Fruit fly (Drosophila melanogaster) whole organism, wandering third instar larva: ENCODE data around the gene Ada2a.

Experiments
- Abd-B ChIP-seq: fragments of >200 bp; optimal IDR thresholded peaks from 2 replicates; lab custom pipeline; 2017; ENCODE audit warnings: missing biosample characterization, missing genetic modification characterization
- CG32264 ChIP-seq: fragments of 200-800 bp; sonication (Bioruptor generic); optimal IDR thresholded peaks from 2 replicates; lab custom pipeline; 2016; ENCODE audit warnings: missing biosample characterization, missing genetic modification characterization
- CrebA ChIP-seq: fragments of 200-800 bp; sonication (Bioruptor generic); optimal IDR thresholded peaks from 2 replicates; lab custom pipeline; 2016; ENCODE audit warnings: missing biosample characterization, mild to moderate bottlenecking, missing genetic modification characterization, borderline replicate concordance
- Hnf4 ChIP-seq: fragments of 200-800 bp; sonication (Bioruptor generic); optimal IDR thresholded peaks from 2 replicates; lab custom pipeline; 2016; ENCODE audit warnings: missing biosample characterization, mild to moderate bottlenecking, missing genetic modification characterization
- Hr78 ChIP-seq: fragments of >200 bp; optimal IDR thresholded peaks from 2 replicates; lab custom pipeline; 2017; ENCODE audit warnings: missing biosample characterization, missing genetic modification characterization
- Mio ChIP-seq: sonication (Bioruptor generic); optimal IDR thresholded peaks from 2 replicates; lab custom pipeline; 2016; ENCODE audit warnings: missing biosample characterization, missing genetic modification characterization
- Myc ChIP-seq: fragments of >200 bp; optimal IDR thresholded peaks from 2 replicates; lab custom pipeline; 2017
- Vsx2 ChIP-seq: fragments of 200-300, 225-300 bp; sonication (Bioruptor generic); optimal IDR thresholded peaks from 2 replicates; lab custom pipeline; 2018; ENCODE audit warnings: missing biosample characterization, missing genetic modification characterization; ENCODE audit not compliant: partially characterized antibody
- br ChIP-seq: fragments of 200-800 bp; sonication (Bioruptor generic); optimal IDR thresholded peaks from 2 replicates; lab custom pipeline; 2016; ENCODE audit warnings: missing biosample characterization, missing genetic modification characterization
- dsf ChIP-seq: sonication (Bioruptor generic); optimal IDR thresholded peaks from 2 replicates; lab custom pipeline; 2016; ENCODE audit warnings: missing biosample characterization, missing genetic modification characterization, borderline replicate concordance
- jim ChIP-seq: fragments of 175-275, 200-325 bp; sonication (Bioruptor generic); optimal IDR thresholded peaks from 2 replicates; lab custom pipeline; 2016; ENCODE audit warnings: missing biosample characterization, mild to moderate bottlenecking, missing genetic modification characterization
- sv ChIP-seq: fragments of 200-800 bp; sonication (Bioruptor generic); optimal IDR thresholded peaks from 3 replicates; lab custom pipeline; 2016; ENCODE audit warnings: missing biosample characterization, missing genetic modification characterization
- usp ChIP-seq: fragments of >200 bp; optimal IDR thresholded peaks from 2 replicates; lab custom pipeline; 2017; ENCODE audit warnings: missing biosample characterization, missing genetic modification characterization

DNA sequence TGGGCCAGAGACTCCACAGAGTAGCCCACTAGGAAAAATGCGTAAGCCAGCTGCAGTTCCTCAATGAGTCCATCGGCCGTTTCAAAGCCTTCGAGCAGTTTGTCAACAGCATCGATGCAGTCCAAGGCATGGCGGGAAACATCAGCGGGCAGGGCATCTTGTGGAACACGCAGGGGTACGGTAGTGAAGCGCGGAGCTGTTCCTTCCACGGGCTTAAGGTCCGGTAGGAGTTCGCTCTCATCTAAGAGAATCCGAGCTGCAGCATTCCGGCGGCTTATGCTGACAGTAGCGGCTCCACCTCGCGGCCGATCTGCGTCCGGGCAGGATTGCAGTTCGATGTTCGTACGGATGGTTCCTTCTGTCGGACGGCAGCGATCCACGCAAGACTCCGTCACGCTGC is 3.4 kb downstream of the Ada2a start:
- no peak for TF ChIP-seq dsf (GFP tag; lab: Kevin White, UChicago)
- TF ChIP-seq Hnf4 (GFP tag; lab: Kevin White, UChicago): no peak
- TF ChIP-seq Hr78 (GFP tag; lab: Kevin White, UChicago): no peak
- no peak for TF ChIP-seq CG32264 (GFP tag; lab: Kevin White, UChicago)
- TF ChIP-seq br (GFP tag; lab: Kevin White, UChicago): no peak
- no peak for TF ChIP-seq usp (GFP tag; lab: Kevin White, UChicago)
- no peak for TF ChIP-seq CrebA (GFP tag; lab: Kevin White, UChicago)
- no peak for TF ChIP-seq Abd-B (GFP tag; lab: Kevin White, UChicago)
- no peak for TF ChIP-seq Vsx2
- no peak for TF ChIP-seq Myc (lab: Kevin White, UChicago)
- no peak for TF ChIP-seq Mio (GFP tag; lab: Kevin White, UChicago)
- TF ChIP-seq jim (GFP tag; lab: Kevin White, UChicago): no peak
- TF ChIP-seq sv: no peak
